Worm (Caenorhabditis elegans) whole organism, L1 larva: ENCODE results near the gene knl-3.

Source experiments
- C04F5.9 ChIP-seq: sonication (generic microtip); optimal IDR thresholded peaks from 2 replicates; lab custom pipeline; 2016; ENCODE audit warnings: missing genetic modification characterization, missing compliant biosample characterization
- C34B4.2 ChIP-seq: sonication (generic microtip); optimal IDR thresholded peaks from 2 replicates; lab custom pipeline; 2017; ENCODE audit warnings: mild to moderate bottlenecking, missing genetic modification characterization, missing compliant biosample characterization
- efl-3 ChIP-seq: fragments of 200-800 bp; sonication (Bioruptor generic); optimal IDR thresholded peaks from 2 replicates; lab custom pipeline; 2018; ENCODE audit warnings: mild to moderate bottlenecking, missing genetic modification characterization, missing compliant biosample characterization
- elt-3 ChIP-seq, 6 experiments: fragments of 150-350 bp in 1 of 6; sonication (generic microtip); optimal IDR thresholded peaks; 2 replicates each; lab custom pipeline; 2017 to 2018; ENCODE audit warnings: missing biosample characterization in 6 of 6, missing genetic modification characterization in 6 of 6, inconsistent platforms in 1 of 6
- hpl-2 ChIP-seq: fragments of 150-350 bp; optimal IDR thresholded peaks from 2 replicates; lab custom pipeline; 2014; ENCODE audit warnings: missing biosample characterization, missing genetic modification reagents, missing genetic modification characterization
- lin-39 ChIP-seq: fragments of 150-350 bp; optimal IDR thresholded peaks from 2 replicates; lab custom pipeline; 2014; ENCODE audit warnings: missing biosample characterization, missing genetic modification reagents, missing genetic modification characterization
- nhr-12 ChIP-seq: sonication (generic microtip); optimal IDR thresholded peaks from 2 replicates; lab custom pipeline; 2017; ENCODE audit warnings: missing biosample characterization, missing genetic modification characterization
- pag-3 ChIP-seq: sonication (generic microtip); optimal IDR thresholded peaks from 2 replicates; lab custom pipeline; 2017; ENCODE audit warnings: missing genetic modification characterization, mild to moderate bottlenecking, missing compliant biosample characterization, antibody characterized with exemption, borderline replicate concordance; ENCODE audit not compliant: insufficient read depth
- pqm-1 ChIP-seq: sonication (generic microtip); optimal IDR thresholded peaks from 3 replicates; lab custom pipeline; 2017; ENCODE audit warnings: missing biosample characterization, missing genetic modification characterization
- snpc-4 ChIP-seq: fragments of 150-350 bp; optimal IDR thresholded peaks from 2 replicates; lab custom pipeline; 2014; ENCODE audit warnings: missing biosample characterization, missing genetic modification characterization
- snu-23 ChIP-seq: sonication (generic microtip); optimal IDR thresholded peaks from 2 replicates; lab custom pipeline; 2016; ENCODE audit warnings: missing genetic modification characterization, missing compliant biosample characterization
- sup-37 ChIP-seq: fragments of 200-800 bp; sonication (Bioruptor generic); optimal IDR thresholded peaks from 2 replicates; lab custom pipeline; 2018; ENCODE audit warnings: mild to moderate bottlenecking, missing genetic modification characterization, missing compliant biosample characterization
- unc-30 ChIP-seq: sonication (generic microtip); optimal IDR thresholded peaks from 2 replicates; lab custom pipeline; 2017; ENCODE audit warnings: missing biosample characterization, missing genetic modification characterization
- vab-15 ChIP-seq: sonication (generic microtip); optimal IDR thresholded peaks from 2 replicates; lab custom pipeline; 2017; ENCODE audit warnings: missing genotype, mild to moderate bottlenecking, missing genetic modification characterization, missing compliant biosample characterization
- zip-4 ChIP-seq: fragments of 200-800 bp; sonication (Bioruptor generic); optimal IDR thresholded peaks from 2 replicates; lab custom pipeline; 2018; ENCODE audit warnings: mild to moderate bottlenecking, missing genetic modification characterization, moderate library complexity, missing compliant biosample characterization
- ztf-11 ChIP-seq, 2 experiments: sonication (generic microtip); optimal IDR thresholded peaks; 2 replicates each; lab custom pipeline; 2016 to 2017; ENCODE audit warnings: missing genetic modification characterization in 2 of 2, missing biosample characterization in 1 of 2, missing compliant biosample characterization in 1 of 2

The knl-3 gene

DNA sequence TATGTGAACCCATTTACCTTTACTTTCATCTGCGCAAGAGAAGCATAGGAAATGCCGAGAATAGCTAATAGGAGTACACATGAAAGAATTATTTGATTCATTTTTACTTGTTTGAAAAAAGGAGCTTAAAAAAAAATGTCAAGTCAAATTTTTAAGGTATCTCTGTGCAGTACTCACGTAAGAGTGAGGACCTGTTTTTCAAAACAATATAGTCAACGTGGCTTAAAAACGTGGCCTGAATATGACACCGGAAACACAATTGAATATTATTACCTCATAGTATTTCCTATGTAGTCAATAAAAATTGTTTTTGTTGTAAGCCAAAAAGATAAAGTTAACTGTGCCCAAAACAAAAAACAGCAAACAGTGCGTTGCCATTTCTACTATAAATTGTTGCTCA lies 51.1 kb downstream of the knl-3 start, which contains the start of gene Y32G9A.12:
Y32G9A.12 (minus strand) TSS at position 101 of the 400 bp plus-strand sequence.
- TF ChIP-seq hpl-2 (no peak), nhr-12 (tag; lab: Kevin White, UChicago) (no peak), lin-39 (no peak), ztf-11 (tag; optimal IDR thresholded peaks at IDR 0.05; lab: Kevin White, UChicago) (no peak), efl-3 (no peak), elt-3 (tag; optimal IDR thresholded peaks at IDR 0.05; lab: Kevin White, UChicago) (no peak), zip-4 (GFP tag; lab: Kevin White, UChicago) (no peak), C04F5.9 (tag; lab: Kevin White, UChicago) (no peak), unc-30 (tag; lab: Kevin White, UChicago) (no peak), pqm-1 (tag; lab: Kevin White, UChicago) (no peak), snpc-4 (tag; lab: Kevin White, UChicago) (no peak), pag-3 (tag; lab: Kevin White, UChicago) (no peak), sup-37 (GFP tag; lab: Kevin White, UChicago) (no peak), vab-15 (tag; lab: Kevin White, UChicago) (no peak), snu-23 (no peak), C34B4.2 (no peak)
